Fruit fly (Drosophila melanogaster) whole organism, adult: ENCODE results near the gene Mulk.
A peak's percentile ranks its signal among the peaks of the same experiment; 100 is the strongest.

ENCODE experiments used
- CG11617 ChIP-seq: fragments of 200-800 bp; sonication (Bioruptor generic); optimal IDR thresholded peaks from 2 replicates; lab custom pipeline; 2017; ENCODE audit warnings: mild to moderate bottlenecking, missing biosample characterization, missing genetic modification reagents, missing genetic modification characterization
- CG12768 ChIP-seq: fragments of 200-800 bp; sonication (Bioruptor generic); optimal IDR thresholded peaks from 2 replicates; lab custom pipeline; 2017; ENCODE audit warnings: missing biosample characterization, missing genetic modification characterization, mild to moderate bottlenecking, moderate library complexity, missing genetic modification reagents
- CG14711 ChIP-seq: fragments of 200-800 bp; sonication (Bioruptor generic); optimal IDR thresholded peaks from 2 replicates; lab custom pipeline; 2018; ENCODE audit warnings: missing biosample characterization, mild to moderate bottlenecking, missing genetic modification characterization, moderate library complexity
- CG1620 ChIP-seq: fragments of 200-800 bp; sonication (Bioruptor generic); optimal IDR thresholded peaks from 2 replicates; lab custom pipeline; 2016; ENCODE audit warnings: missing biosample characterization, missing genetic modification characterization
- CG33017 ChIP-seq: fragments of 200-800 bp; sonication (Bioruptor generic); optimal IDR thresholded peaks from 2 replicates; lab custom pipeline; 2018; ENCODE audit warnings: missing biosample characterization, mild to moderate bottlenecking, missing genetic modification characterization, moderate library complexity
- CG5204 ChIP-seq: fragments of 200-800 bp; sonication (Bioruptor generic); optimal IDR thresholded peaks from 2 replicates; lab custom pipeline; 2016; ENCODE audit warnings: missing biosample characterization, missing genetic modification characterization
- CG7045 ChIP-seq: fragments of 200-800 bp; sonication (Bioruptor generic); optimal IDR thresholded peaks from 2 replicates; lab custom pipeline; 2017; ENCODE audit warnings: missing biosample characterization, mild to moderate bottlenecking, missing genetic modification characterization
- CG7101 ChIP-seq: fragments of 200-800 bp; sonication (Bioruptor generic); optimal IDR thresholded peaks from 2 replicates; lab custom pipeline; 2018; ENCODE audit warnings: missing biosample characterization, mild to moderate bottlenecking, missing genetic modification characterization, moderate library complexity
- Clk ChIP-seq: fragments of 200-800 bp; sonication (Bioruptor generic); optimal IDR thresholded peaks from 2 replicates; lab custom pipeline; 2017; ENCODE audit warnings: missing biosample characterization, missing genetic modification characterization
- Crg-1 ChIP-seq: fragments of 200-800 bp; sonication (Bioruptor generic); optimal IDR thresholded peaks from 2 replicates; lab custom pipeline; 2016; ENCODE audit warnings: missing biosample characterization, missing genetic modification characterization
- Hr96 ChIP-seq: fragments of 200-800 bp; sonication (Bioruptor generic); optimal IDR thresholded peaks from 2 replicates; lab custom pipeline; 2016; ENCODE audit warnings: missing biosample characterization, missing genetic modification characterization
- Mnt ChIP-seq: fragments of 200-800 bp; sonication (Bioruptor generic); optimal IDR thresholded peaks from 2 replicates; lab custom pipeline; 2016; ENCODE audit warnings: missing biosample characterization, mild to moderate bottlenecking, missing genetic modification characterization
- bab1 ChIP-seq: fragments of 200-800 bp; sonication (Bioruptor generic); optimal IDR thresholded peaks from 3 replicates; lab custom pipeline; 2019; ENCODE audit warnings: missing biosample characterization, mild to moderate bottlenecking, missing genetic modification characterization, moderate library complexity
- cic ChIP-seq: fragments of 200-800 bp; sonication (Bioruptor generic); optimal IDR thresholded peaks from 2 replicates; lab custom pipeline; 2017; ENCODE audit warnings: missing biosample characterization, mild to moderate bottlenecking, missing genetic modification characterization, moderate library complexity
- cnc ChIP-seq, 2 experiments: fragments of >200 bp; optimal IDR thresholded peaks; 2 replicates each; lab custom pipeline; 2017
- kay ChIP-seq: fragments of 200-800 bp; sonication (Bioruptor generic); peaks from one replicate; lab custom pipeline; 2016; ENCODE audit warnings: missing biosample characterization, missing genetic modification characterization, borderline replicate concordance
- ovo ChIP-seq: fragments of 200-800 bp; sonication (Bioruptor generic); optimal IDR thresholded peaks from 2 replicates; lab custom pipeline; 2016; ENCODE audit warnings: missing biosample characterization, missing genetic modification characterization
- pad ChIP-seq: fragments of 200-800 bp; sonication (Bioruptor generic); optimal IDR thresholded peaks from 3 replicates; lab custom pipeline; 2017; ENCODE audit warnings: missing biosample characterization, missing genetic modification characterization, mild to moderate bottlenecking, moderate library complexity, missing genetic modification reagents
- tj ChIP-seq: fragments of 200-800 bp; sonication (Bioruptor generic); optimal IDR thresholded peaks from 3 replicates; lab custom pipeline; 2017; ENCODE audit warnings: missing biosample characterization, mild to moderate bottlenecking, missing genetic modification characterization, moderate library complexity
- toe ChIP-seq: fragments of 200-800 bp; sonication (Bioruptor generic); optimal IDR thresholded peaks from 2 replicates; lab custom pipeline; 2016; ENCODE audit warnings: missing biosample characterization, missing genetic modification characterization

Gene Mulk

DNA sequence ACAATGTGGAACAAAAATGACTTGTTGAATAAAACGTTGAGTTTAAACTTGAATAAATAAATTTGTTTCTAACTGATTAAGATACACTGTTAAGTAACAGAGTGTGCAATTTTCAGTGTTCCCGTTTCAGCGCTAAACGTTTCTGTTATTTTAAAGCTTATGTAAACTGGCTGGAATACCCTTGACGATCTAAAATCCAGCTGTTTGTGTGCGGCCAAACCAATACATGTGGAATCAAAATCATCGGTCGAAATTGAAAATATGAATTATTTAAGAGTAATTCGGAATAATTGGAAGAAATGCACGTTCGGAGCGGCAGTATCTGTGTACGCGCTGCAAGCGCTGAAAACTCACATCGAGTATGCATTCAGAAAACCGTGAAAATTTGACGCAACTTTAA lies at the start of gene Mulk:
Gene Mulk, plus strand, starts transcription at position 198 of the 400 bp plus-strand sequence.
- no peak for TF ChIP-seq CG12768 (GFP tag; lab: Kevin White, UChicago)
- TF ChIP-seq CG7101 (tag; lab: Kevin White, UChicago): no peak
- TF ChIP-seq Crg-1 (GFP tag; lab: Kevin White, UChicago): no peak
- TF ChIP-seq Clk: no peak
- no peak for TF ChIP-seq CG14711 (tag; lab: Kevin White, UChicago)
- no peak for TF ChIP-seq Hr96 (GFP tag; lab: Kevin White, UChicago)
- TF ChIP-seq CG33017 (tag; lab: Kevin White, UChicago): no peak
- no peak for TF ChIP-seq bab1 (GFP tag; lab: Kevin White, UChicago)
- TF ChIP-seq tj (GFP tag; lab: Kevin White, UChicago): no peak

- TF ChIP-seq CG33017 (tag; lab: Kevin White, UChicago): no peak
- TF ChIP-seq CG12768 (GFP tag; lab: Kevin White, UChicago): peak; percentile 52
- TF ChIP-seq pad (GFP tag; lab: Kevin White, UChicago): peak; percentile 39
- TF ChIP-seq CG7101 (tag; lab: Kevin White, UChicago): no peak
- TF ChIP-seq CG1620 (GFP tag; lab: Kevin White, UChicago): no peak
- TF ChIP-seq Clk: no peak
- peak; percentile 44 for TF ChIP-seq bab1 (GFP tag; lab: Kevin White, UChicago)
- peak; percentile 37 for TF ChIP-seq cic
- TF ChIP-seq ovo (GFP tag; lab: Kevin White, UChicago): no peak
- TF ChIP-seq CG11617: no peak
- TF ChIP-seq CG7045 (GFP tag; lab: Kevin White, UChicago): peak; percentile 3
- TF ChIP-seq tj (GFP tag; lab: Kevin White, UChicago): peak; percentile 4
- no peak for TF ChIP-seq Crg-1 (GFP tag; lab: Kevin White, UChicago)
- no peak for TF ChIP-seq CG5204 (GFP tag; lab: Kevin White, UChicago)
- no peak for TF ChIP-seq Hr96 (GFP tag; lab: Kevin White, UChicago)
- no peak for TF ChIP-seq toe
- TF ChIP-seq cnc (optimal IDR thresholded peaks at IDR 0.05; lab: Kevin White, UChicago): no peak
- TF ChIP-seq Mnt (GFP tag; lab: Kevin White, UChicago): no peak
- no peak for TF ChIP-seq CG14711 (tag; lab: Kevin White, UChicago)
- peak; percentile 72 for TF ChIP-seq kay
Measured at dm6 chr2L:10220501-10221386, 49.1 kb upstream of the Mulk start, which contains the start of the genes Npc1a and Prosalpha6. Gene Npc1a, minus strand, starts transcription at chr2L:10221216. Gene Prosalpha6, plus strand, starts transcription at chr2L:10221351.

dm6 chr2L:10221387-10221705 lies 48.5 kb upstream of the Mulk start:
- no peak for TF ChIP-seq Hr96 (GFP tag; lab: Kevin White, UChicago)
- TF ChIP-seq cnc (optimal IDR thresholded peaks at IDR 0.05; lab: Kevin White, UChicago): peak; percentile 88 to 92

- TF ChIP-seq ovo (GFP tag; lab: Kevin White, UChicago): no peak
- no peak for TF ChIP-seq CG7101 (tag; lab: Kevin White, UChicago)
- TF ChIP-seq kay: peak; percentile 92
Measured at dm6 chr2L:10222550-10223231, 47.2 kb upstream of the Mulk start, which contains the start of gene Bcs1. Gene Bcs1, plus strand, starts transcription at chr2L:10222657.

- no peak for TF ChIP-seq tj (GFP tag; lab: Kevin White, UChicago)
- peak; percentile 80 for TF ChIP-seq kay
Measured at dm6 chr2L:10226213-10226723, 43.6 kb upstream of the Mulk start.

DNA sequence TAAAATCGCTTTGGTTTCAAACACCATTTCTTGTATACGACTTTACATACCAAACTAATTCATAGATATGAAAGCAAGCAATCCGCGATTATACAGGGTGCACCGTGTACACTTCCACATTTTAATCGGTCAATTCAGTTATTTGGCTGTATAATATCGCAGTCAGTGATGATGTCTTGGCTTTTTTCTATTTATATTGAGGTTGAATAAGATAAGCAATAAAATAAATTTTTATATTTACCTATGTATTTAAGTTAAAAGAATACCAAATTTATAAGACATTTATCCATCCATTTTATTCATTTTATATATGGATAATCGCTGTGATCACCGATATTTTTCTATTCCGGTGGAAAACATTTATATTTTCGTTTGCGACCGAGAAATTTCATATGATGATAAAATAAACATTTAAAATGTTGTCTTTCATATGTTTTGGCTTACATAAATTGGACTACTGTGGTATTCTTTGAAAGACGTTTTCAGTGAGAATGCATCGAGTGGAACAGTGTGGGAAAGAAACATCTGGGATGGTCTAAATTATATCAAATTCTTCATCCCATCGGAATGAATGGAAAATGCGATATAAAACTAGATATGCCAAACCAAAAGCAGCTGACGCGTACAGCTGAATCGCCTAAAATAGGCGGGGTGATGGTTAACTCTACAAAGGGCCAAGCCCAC lies 43.0 kb upstream of the Mulk start, which contains the start of gene CG5708:
Gene CG5708, minus strand, starts transcription at position 85 of the 684 bp plus-strand sequence.
- peak; percentile 2 for TF ChIP-seq CG12768 (GFP tag; lab: Kevin White, UChicago)
- no peak for TF ChIP-seq CG33017 (tag; lab: Kevin White, UChicago)
- peak; percentile 14 for TF ChIP-seq CG14711 (tag; lab: Kevin White, UChicago)
- TF ChIP-seq kay: no peak
- TF ChIP-seq toe: no peak
- TF ChIP-seq Hr96 (GFP tag; lab: Kevin White, UChicago): no peak
- peak; percentile 29 for TF ChIP-seq CG7101 (tag; lab: Kevin White, UChicago)
- peak; percentile 17 for TF ChIP-seq CG11617
- no peak for TF ChIP-seq CG7045 (GFP tag; lab: Kevin White, UChicago)
- peak; percentile 40 for TF ChIP-seq Mnt (GFP tag; lab: Kevin White, UChicago)
- peak; percentile 14 for TF ChIP-seq pad (GFP tag; lab: Kevin White, UChicago)
- peak; percentile 33 for TF ChIP-seq Crg-1 (GFP tag; lab: Kevin White, UChicago)
- TF ChIP-seq tj (GFP tag; lab: Kevin White, UChicago): peak; percentile 19
- TF ChIP-seq Clk: no peak
- TF ChIP-seq ovo (GFP tag; lab: Kevin White, UChicago): no peak
- peak; percentile 26 for TF ChIP-seq CG1620 (GFP tag; lab: Kevin White, UChicago)
- TF ChIP-seq cnc (optimal IDR thresholded peaks at IDR 0.05; lab: Kevin White, UChicago): no peak
- TF ChIP-seq cic: no peak
- TF ChIP-seq CG5204 (GFP tag; lab: Kevin White, UChicago): no peak
- peak; percentile 48 for TF ChIP-seq bab1 (GFP tag; lab: Kevin White, UChicago)
